Fruit fly (Drosophila melanogaster) whole organism, prepupa: ENCODE measurements around the gene CG42693.

ENCODE experiments used
- Blimp-1 ChIP-seq: fragments of 200-800 bp; sonication (Bioruptor generic); optimal IDR thresholded peaks from 3 replicates; lab custom pipeline; 2017; ENCODE audit warnings: missing biosample characterization, missing genetic modification characterization, mild to moderate bottlenecking, moderate library complexity, missing genetic modification reagents
- CG10631 ChIP-seq: fragments of 200-800 bp; sonication (Bioruptor generic); optimal IDR thresholded peaks from 2 replicates; lab custom pipeline; 2016; ENCODE audit warnings: missing biosample characterization, missing genetic modification characterization
- CG10669 ChIP-seq: fragments of 200-800 bp; sonication (Bioruptor generic); optimal IDR thresholded peaks from 3 replicates; lab custom pipeline; 2018; ENCODE audit warnings: missing biosample characterization, mild to moderate bottlenecking, missing genetic modification characterization, moderate library complexity
- CG11762 ChIP-seq: fragments of 200-800 bp; sonication (Bioruptor generic); optimal IDR thresholded peaks from 3 replicates; lab custom pipeline; 2016; ENCODE audit warnings: missing biosample characterization, missing genetic modification characterization; ENCODE audit not compliant: insufficient read depth
- CG11902 ChIP-seq: fragments of 200-800 bp; sonication (Bioruptor generic); optimal IDR thresholded peaks from 3 replicates; lab custom pipeline; 2016; ENCODE audit warnings: missing biosample characterization, missing genetic modification characterization
- CG15336 ChIP-seq: fragments of 200-800 bp; sonication (Bioruptor generic); IDR thresholded peaks from 2 replicates; pipeline ENCODE4 v1.3.6; 2022; ENCODE audit warnings: missing biosample characterization, missing genetic modification characterization
- CG1621 ChIP-seq: fragments of 200-800 bp; sonication (Bioruptor generic); optimal IDR thresholded peaks from 3 replicates; lab custom pipeline; 2018; ENCODE audit warnings: missing biosample characterization, mild to moderate bottlenecking, missing genetic modification characterization
- CG16779 ChIP-seq: fragments of 200-800 bp; sonication (Bioruptor generic); optimal IDR thresholded peaks from 3 replicates; lab custom pipeline; 2017; ENCODE audit warnings: missing biosample characterization, mild to moderate bottlenecking, missing genetic modification characterization
- CG3032 ChIP-seq: fragments of 200-800 bp; optimal IDR thresholded peaks from 2 replicates; lab custom pipeline; 2019; ENCODE audit warnings: missing biosample characterization, mild to moderate bottlenecking, missing genetic modification characterization, moderate library complexity
- CG31627 ChIP-seq: fragments of 200-800 bp; sonication (Bioruptor generic); optimal IDR thresholded peaks from 3 replicates; lab custom pipeline; 2016; ENCODE audit warnings: missing biosample characterization, missing genetic modification characterization
- CG32006 ChIP-seq: fragments of 200-800 bp; sonication (Bioruptor generic); optimal IDR thresholded peaks from 3 replicates; lab custom pipeline; 2017; ENCODE audit warnings: missing biosample characterization, mild to moderate bottlenecking, missing genetic modification characterization
- CG34406 ChIP-seq: fragments of 200-800 bp; sonication (Bioruptor generic); optimal IDR thresholded peaks from 3 replicates; lab custom pipeline; 2016; ENCODE audit warnings: missing biosample characterization, missing genetic modification characterization
- CG3919 ChIP-seq: fragments of 200-800 bp; sonication (Bioruptor generic); optimal IDR thresholded peaks from 3 replicates; lab custom pipeline; 2016; ENCODE audit warnings: missing biosample characterization, missing genetic modification characterization
- CG4318 ChIP-seq: fragments of 200-800 bp; sonication (Bioruptor generic); optimal IDR thresholded peaks from 3 replicates; lab custom pipeline; 2017; ENCODE audit warnings: missing biosample characterization, mild to moderate bottlenecking, missing genetic modification characterization
- CG6163 ChIP-seq: fragments of 200-800 bp; sonication (Bioruptor generic); IDR thresholded peaks from 3 replicates; pipeline ENCODE4 v1.3.6; 2022; ENCODE audit warnings: missing biosample characterization, missing genetic modification characterization
- CG6276 ChIP-seq: fragments of 200-800 bp; sonication (Bioruptor generic); optimal IDR thresholded peaks from 2 replicates; lab custom pipeline; 2017; ENCODE audit warnings: missing biosample characterization, mild to moderate bottlenecking, missing genetic modification characterization
- CG6792 ChIP-seq: fragments of 200-800 bp; sonication (Bioruptor generic); optimal IDR thresholded peaks from 3 replicates; lab custom pipeline; 2016; ENCODE audit warnings: missing biosample characterization, missing genetic modification characterization
- CG6854 ChIP-seq: fragments of 200-800 bp; sonication (Bioruptor generic); optimal IDR thresholded peaks from 2 replicates; lab custom pipeline; 2017; ENCODE audit warnings: missing biosample characterization, mild to moderate bottlenecking, missing genetic modification characterization
- CG7368 ChIP-seq: fragments of 200-800 bp; sonication (Bioruptor generic); optimal IDR thresholded peaks from 3 replicates; lab custom pipeline; 2016; ENCODE audit warnings: missing biosample characterization, missing genetic modification characterization
- CG8119 ChIP-seq: fragments of 200-800 bp; sonication (Bioruptor generic); IDR thresholded peaks from 3 replicates; pipeline ENCODE4 v1.3.6; 2022; ENCODE audit warnings: missing biosample characterization, missing genetic modification characterization
- CG8319 ChIP-seq: fragments of 200-800 bp; sonication (Bioruptor generic); optimal IDR thresholded peaks from 3 replicates; lab custom pipeline; 2016; ENCODE audit warnings: missing biosample characterization, missing genetic modification characterization
- CG9139 ChIP-seq: fragments of 200-800 bp; sonication (Bioruptor generic); optimal IDR thresholded peaks from 3 replicates; lab custom pipeline; 2017; ENCODE audit warnings: missing biosample characterization, mild to moderate bottlenecking, missing genetic modification characterization
- Eip75B ChIP-seq: fragments of 200-800 bp; sonication (Bioruptor generic); optimal IDR thresholded peaks from 3 replicates; lab custom pipeline; 2016; ENCODE audit warnings: missing biosample characterization, missing genetic modification characterization
- Eip93F ChIP-seq: fragments of 200-800 bp; sonication (Bioruptor generic); optimal IDR thresholded peaks from 2 replicates; lab custom pipeline; 2016; ENCODE audit warnings: missing biosample characterization, mild to moderate bottlenecking, missing genetic modification characterization
- Ets21C ChIP-seq: fragments of 200-800 bp; sonication (Bioruptor generic); optimal IDR thresholded peaks from 3 replicates; lab custom pipeline; 2016; ENCODE audit warnings: missing biosample characterization, missing genetic modification characterization
- Ets96B ChIP-seq: fragments of 200-800 bp; optimal IDR thresholded peaks from 2 replicates; lab custom pipeline; 2019; ENCODE audit warnings: missing biosample characterization, mild to moderate bottlenecking, missing genetic modification characterization, moderate library complexity
- Gug ChIP-seq: fragments of 200-800 bp; sonication (Bioruptor generic); IDR thresholded peaks from 2 replicates; pipeline ENCODE4 v1.3.6; 2022; ENCODE audit warnings: missing biosample characterization, missing genetic modification characterization
- Hr38 ChIP-seq: sonication (Bioruptor generic); optimal IDR thresholded peaks from 2 replicates; lab custom pipeline; 2016; ENCODE audit warnings: missing biosample characterization, missing genetic modification characterization
- Hr39 ChIP-seq: fragments of 200-800 bp; sonication (Bioruptor generic); optimal IDR thresholded peaks from 2 replicates; lab custom pipeline; 2016; ENCODE audit warnings: missing biosample characterization, missing genetic modification characterization
- Hr4 ChIP-seq: fragments of 200-800 bp; sonication (Bioruptor generic); optimal IDR thresholded peaks from 3 replicates; lab custom pipeline; 2016; ENCODE audit warnings: missing biosample characterization, missing genetic modification characterization
- Lpt ChIP-seq: fragments of 200-800 bp; sonication (Bioruptor generic); optimal IDR thresholded peaks from 3 replicates; lab custom pipeline; 2016; ENCODE audit warnings: missing biosample characterization, missing genetic modification characterization
- Met ChIP-seq: fragments of 200-800 bp; sonication (Bioruptor generic); optimal IDR thresholded peaks from 3 replicates; lab custom pipeline; 2016; ENCODE audit warnings: missing biosample characterization, missing genetic modification characterization
- OdsH ChIP-seq: fragments of 200-800 bp; sonication (Bioruptor generic); optimal IDR thresholded peaks from 3 replicates; lab custom pipeline; 2016; ENCODE audit warnings: missing biosample characterization, missing genetic modification characterization
- Smox ChIP-seq: fragments of 200-800 bp; sonication (Bioruptor generic); optimal IDR thresholded peaks from 3 replicates; lab custom pipeline; 2016; ENCODE audit warnings: missing biosample characterization, missing genetic modification characterization
- Sox102F ChIP-seq: fragments of 200-800 bp; sonication (Bioruptor generic); optimal IDR thresholded peaks from 2 replicates; lab custom pipeline; 2016; ENCODE audit warnings: missing biosample characterization, mild to moderate bottlenecking, missing genetic modification characterization
- Sox14 ChIP-seq: fragments of 200-800 bp; sonication (Bioruptor generic); optimal IDR thresholded peaks from 3 replicates; lab custom pipeline; 2016; ENCODE audit warnings: missing biosample characterization, missing genetic modification characterization
- Sox15 ChIP-seq: fragments of 200-800 bp; sonication (Bioruptor generic); optimal IDR thresholded peaks from 3 replicates; lab custom pipeline; 2016; ENCODE audit warnings: missing biosample characterization, missing genetic modification characterization
- achi ChIP-seq: fragments of 200-800 bp; sonication (Bioruptor generic); optimal IDR thresholded peaks from 3 replicates; lab custom pipeline; 2016; ENCODE audit warnings: missing biosample characterization, missing genetic modification characterization
- acj6 ChIP-seq: fragments of 200-800 bp; sonication (Bioruptor generic); optimal IDR thresholded peaks from 3 replicates; lab custom pipeline; 2016; ENCODE audit warnings: missing biosample characterization, missing genetic modification characterization
- cyc ChIP-seq: fragments of 200-800 bp; sonication (Bioruptor generic); optimal IDR thresholded peaks from 3 replicates; lab custom pipeline; 2016; ENCODE audit warnings: missing biosample characterization, missing genetic modification characterization
- dac ChIP-seq: fragments of 200-800 bp; sonication (Bioruptor generic); optimal IDR thresholded peaks from 2 replicates; lab custom pipeline; 2017; ENCODE audit warnings: missing biosample characterization, mild to moderate bottlenecking, missing genetic modification characterization
- eg ChIP-seq: fragments of 200-800 bp; sonication (Bioruptor generic); IDR thresholded peaks from 3 replicates; pipeline ENCODE4 v1.3.6; 2022; ENCODE audit warnings: missing biosample characterization, missing genetic modification characterization
- esn ChIP-seq: fragments of 200-800 bp; sonication (Bioruptor generic); optimal IDR thresholded peaks from 2 replicates; lab custom pipeline; 2016; ENCODE audit warnings: missing biosample characterization, mild to moderate bottlenecking, missing genetic modification characterization, moderate library complexity
- fd59A ChIP-seq: fragments of 200-800 bp; sonication (Bioruptor generic); optimal IDR thresholded peaks from 2 replicates; lab custom pipeline; 2017; ENCODE audit warnings: missing biosample characterization, mild to moderate bottlenecking, missing genetic modification characterization, missing genetic modification reagents
- fd85E ChIP-seq: fragments of 200-800 bp; sonication (Bioruptor generic); optimal IDR thresholded peaks from 3 replicates; lab custom pipeline; 2016; ENCODE audit warnings: missing biosample characterization, missing genetic modification characterization
- lz ChIP-seq: fragments of 200-800 bp; sonication (Bioruptor generic); optimal IDR thresholded peaks from 3 replicates; lab custom pipeline; 2016; ENCODE audit warnings: missing biosample characterization, missing genetic modification characterization
- net ChIP-seq: fragments of 200-800 bp; sonication (Bioruptor generic); optimal IDR thresholded peaks from 3 replicates; lab custom pipeline; 2016; ENCODE audit warnings: missing biosample characterization, missing genetic modification characterization
- pdm3 ChIP-seq: fragments of 200-800 bp; sonication (Bioruptor generic); optimal IDR thresholded peaks from 3 replicates; lab custom pipeline; 2016; ENCODE audit warnings: missing biosample characterization, missing genetic modification characterization
- salr ChIP-seq, 2 experiments: fragments of 200-800 bp; sonication (Bioruptor generic); optimal IDR thresholded peaks; 3 replicates each; lab custom pipeline; 2016 to 2018; ENCODE audit warnings: missing biosample characterization in 2 of 2, missing genetic modification characterization in 2 of 2, mild to moderate bottlenecking in 1 of 2
- spab ChIP-seq: fragments of 200-800 bp; sonication (Bioruptor generic); optimal IDR thresholded peaks from 2 replicates; lab custom pipeline; 2017; ENCODE audit warnings: missing biosample characterization, mild to moderate bottlenecking, missing genetic modification characterization, missing genetic modification reagents
- ss ChIP-seq, 2 experiments: fragments of 200-800 bp; sonication (Bioruptor generic); optimal IDR thresholded peaks; 2 replicates in 1 of 2; 3 replicates in 1 of 2; lab custom pipeline; 2017 to 2018; ENCODE audit warnings: mild to moderate bottlenecking in 2 of 2, missing biosample characterization in 2 of 2, missing genetic modification characterization in 2 of 2, moderate library complexity in 1 of 2
- topi ChIP-seq: fragments of 200-800 bp; sonication (Bioruptor generic); optimal IDR thresholded peaks from 3 replicates; lab custom pipeline; 2016; ENCODE audit warnings: missing biosample characterization, missing genetic modification characterization
- vri ChIP-seq: fragments of 200-800 bp; sonication (Bioruptor generic); optimal IDR thresholded peaks from 3 replicates; lab custom pipeline; 2016; ENCODE audit warnings: missing biosample characterization, mild to moderate bottlenecking, missing genetic modification characterization

The CG42693 gene

dm6 chr3R:31709142-31709541, 1.0 kb upstream of the CG42693 start:
- peak; percentile 88 for TF ChIP-seq eg (GFP tag; lab: Robert Waterston, UW)
- no peak for TF ChIP-seq CG9139 (GFP tag; lab: Kevin White, UChicago)
- TF ChIP-seq Gug (GFP tag; lab: Robert Waterston, UW) = peak; percentile 70
- peak; percentile 47 for TF ChIP-seq CG3919 (GFP tag; lab: Kevin White, UChicago)
- TF ChIP-seq Ets96B (tag; lab: Kevin White, UChicago) = no peak
- peak; percentile 70 for TF ChIP-seq CG6276 (GFP tag; lab: Kevin White, UChicago)
- peak; percentile 42 for TF ChIP-seq Met (GFP tag; lab: Kevin White, UChicago)
- peak; percentile 48 for TF ChIP-seq net
- no peak for TF ChIP-seq CG11902 (GFP tag; lab: Kevin White, UChicago)
- peak; percentile 32 for TF ChIP-seq pdm3 (GFP tag; lab: Kevin White, UChicago)
- peak; percentile 79 for TF ChIP-seq CG6163
- TF ChIP-seq Sox14 (GFP tag; lab: Kevin White, UChicago) = peak; percentile 68
- no peak for TF ChIP-seq CG16779 (tag; lab: Kevin White, UChicago)
- peak; percentile 38 for TF ChIP-seq CG10631 (GFP tag; lab: Kevin White, UChicago)
- TF ChIP-seq spab = no peak
- TF ChIP-seq acj6 (GFP tag; lab: Kevin White, UChicago) = peak; percentile 21
- TF ChIP-seq CG31627 (GFP tag; lab: Kevin White, UChicago) = peak; percentile 44
- peak; percentile 41 for TF ChIP-seq lz (GFP tag; lab: Kevin White, UChicago)
- TF ChIP-seq CG11762 (GFP tag; lab: Kevin White, UChicago) = no peak
- no peak for TF ChIP-seq ss (GFP tag; optimal IDR thresholded peaks at IDR 0.05; lab: Kevin White, UChicago)
- peak; percentile 16 for TF ChIP-seq Smox (GFP tag; lab: Kevin White, UChicago)
- peak; percentile 67; the same call in 2 of the 3 replicates for TF ChIP-seq CG8119 (GFP tag; lab: Robert Waterston, UW)
- no peak for TF ChIP-seq fd85E
- TF ChIP-seq fd59A (GFP tag; lab: Kevin White, UChicago) = no peak
- peak; percentile 40 for TF ChIP-seq cyc (GFP tag; lab: Kevin White, UChicago)
- TF ChIP-seq vri = peak; percentile 31
- TF ChIP-seq CG32006 = peak; percentile 63
- peak; percentile 74 for TF ChIP-seq dac
- TF ChIP-seq esn (GFP tag; lab: Kevin White, UChicago) = peak; percentile 46
- peak; percentile 59 for TF ChIP-seq CG4318 (GFP tag; lab: Kevin White, UChicago)
- TF ChIP-seq achi (GFP tag; lab: Kevin White, UChicago) = no peak
- peak; percentile 77 for TF ChIP-seq Hr4 (GFP tag; lab: Kevin White, UChicago)
- no peak for TF ChIP-seq Hr38 (GFP tag; lab: Kevin White, UChicago)
- TF ChIP-seq CG6792 (GFP tag; lab: Kevin White, UChicago) = no peak
- TF ChIP-seq Ets21C (GFP tag; lab: Kevin White, UChicago) = no peak
- no peak for TF ChIP-seq Blimp-1 (GFP tag; lab: Kevin White, UChicago)
- TF ChIP-seq CG34406 (GFP tag; lab: Kevin White, UChicago) = no peak
- no peak for TF ChIP-seq Sox15 (GFP tag; lab: Kevin White, UChicago)
- TF ChIP-seq CG7368 (GFP tag; lab: Kevin White, UChicago) = peak; percentile 8
- peak; percentile 68 for TF ChIP-seq Lpt
- TF ChIP-seq Eip75B (GFP tag; lab: Kevin White, UChicago) = peak; percentile 48
- no peak for TF ChIP-seq CG3032 (tag; lab: Kevin White, UChicago)
- no peak for TF ChIP-seq CG10669 (GFP tag; lab: Kevin White, UChicago)
- TF ChIP-seq CG15336 (GFP tag; lab: Robert Waterston, UW) = peak; percentile 83
- TF ChIP-seq CG6854 (GFP tag; lab: Kevin White, UChicago) = no peak
- TF ChIP-seq CG1621 (tag; lab: Kevin White, UChicago) = no peak
- peak; percentile 28 for TF ChIP-seq topi (GFP tag; lab: Kevin White, UChicago)
- TF ChIP-seq Hr39 (GFP tag; lab: Kevin White, UChicago) = peak; percentile 46
- TF ChIP-seq OdsH (GFP tag; lab: Kevin White, UChicago) = peak; percentile 53
- TF ChIP-seq Eip93F (GFP tag; lab: Kevin White, UChicago) = no peak
- TF ChIP-seq Sox102F (GFP tag; lab: Kevin White, UChicago) = peak; percentile 1
- peak in 1 of 2 experiments; percentile 45 for TF ChIP-seq salr (GFP tag; optimal IDR thresholded peaks at IDR 0.05; lab: Kevin White, UChicago)
- no peak for TF ChIP-seq CG8319 (GFP tag; lab: Kevin White, UChicago)
